Fruit fly (Drosophila melanogaster) whole organism, embryonic: ENCODE measurements around the gene stas.

Experiments used
- Bdp1 ChIP-seq: fragments of 200-800 bp; sonication (Bioruptor generic); optimal IDR thresholded peaks from 3 replicates; lab custom pipeline; 2016; ENCODE audit warnings: missing biosample characterization, missing genetic modification characterization
- CG10366 ChIP-seq: fragments of 200-800 bp; sonication (Bioruptor generic); IDR thresholded peaks from 2 replicates; pipeline ENCODE4 v1.3.6; 2022; ENCODE audit warnings: missing biosample characterization, missing genetic modification characterization
- CG11398 ChIP-seq: fragments of 200-800 bp; sonication (Bioruptor generic); optimal IDR thresholded peaks from 2 replicates; lab custom pipeline; 2016; ENCODE audit warnings: missing biosample characterization, missing genetic modification characterization
- CG12104 ChIP-seq: fragments of 200-800 bp; sonication (Bioruptor generic); optimal IDR thresholded peaks from 3 replicates; lab custom pipeline; 2016; ENCODE audit warnings: missing biosample characterization, missing genetic modification characterization
- CG12236 ChIP-seq: fragments of 200-800 bp; sonication (Bioruptor generic); optimal IDR thresholded peaks from 2 replicates; lab custom pipeline; 2016; ENCODE audit warnings: missing biosample characterization, missing genetic modification characterization
- CG12299 ChIP-seq: fragments of 200-800 bp; sonication (Bioruptor generic); optimal IDR thresholded peaks from 2 replicates; lab custom pipeline; 2018; ENCODE audit warnings: missing biosample characterization, mild to moderate bottlenecking, missing genetic modification characterization
- CG1529 ChIP-seq: fragments of 200-800 bp; sonication (Bioruptor generic); optimal IDR thresholded peaks from 3 replicates; lab custom pipeline; 2018; ENCODE audit warnings: missing biosample characterization, missing genetic modification characterization
- CG17361 ChIP-seq: fragments of 200-800 bp; sonication (Bioruptor generic); IDR thresholded peaks from 3 replicates; pipeline ENCODE4 v1.3.6; 2022; ENCODE audit warnings: missing biosample characterization, missing genetic modification characterization
- CG17802 ChIP-seq: fragments of 200-800 bp; sonication (Bioruptor generic); optimal IDR thresholded peaks from 2 replicates; lab custom pipeline; 2018; ENCODE audit warnings: missing biosample characterization, mild to moderate bottlenecking, missing genetic modification characterization, moderate library complexity
- CG17912 ChIP-seq: fragments of 200-800 bp; sonication (Bioruptor generic); optimal IDR thresholded peaks from 2 replicates; lab custom pipeline; 2018; ENCODE audit warnings: missing biosample characterization, mild to moderate bottlenecking, missing genetic modification characterization
- CG18011 ChIP-seq: fragments of 200-800 bp; sonication (Bioruptor generic); optimal IDR thresholded peaks from 2 replicates; lab custom pipeline; 2017; ENCODE audit warnings: missing biosample characterization, missing genetic modification characterization, mild to moderate bottlenecking, moderate library complexity, missing genotype
- CG18476 ChIP-seq: fragments of 200-800 bp; sonication (Bioruptor generic); optimal IDR thresholded peaks from 2 replicates; lab custom pipeline; 2016; ENCODE audit warnings: missing biosample characterization, mild to moderate bottlenecking, missing genetic modification characterization
- CG2202 ChIP-seq: fragments of 200-800 bp; sonication (Bioruptor generic); optimal IDR thresholded peaks from 2 replicates; lab custom pipeline; 2018; ENCODE audit warnings: missing biosample characterization, mild to moderate bottlenecking, missing genetic modification characterization
- CG34224 ChIP-seq: fragments of 200-800 bp; sonication (Bioruptor generic); IDR thresholded peaks from 3 replicates; pipeline ENCODE4 v1.3.6; 2022; ENCODE audit warnings: missing biosample characterization, missing genetic modification characterization; ENCODE audit not compliant: partially characterized antibody
- CG34376 ChIP-seq: fragments of 200-800 bp; sonication (Bioruptor generic); optimal IDR thresholded peaks from 2 replicates; lab custom pipeline; 2018; ENCODE audit warnings: missing biosample characterization, mild to moderate bottlenecking, missing genetic modification characterization
- CG42726 ChIP-seq: fragments of 200-800 bp; sonication (Bioruptor generic); IDR thresholded peaks from 2 replicates; pipeline ENCODE4 v1.3.6; 2022; ENCODE audit warnings: missing biosample characterization, missing genetic modification characterization; ENCODE audit not compliant: partially characterized antibody
- CG4404 ChIP-seq: fragments of 200-800 bp; sonication (Bioruptor generic); IDR thresholded peaks from 2 replicates; pipeline ENCODE4 v1.3.6; 2022; ENCODE audit warnings: missing biosample characterization, missing genetic modification characterization
- CG4424 ChIP-seq: fragments of 200-800 bp; sonication (Bioruptor generic); optimal IDR thresholded peaks from 3 replicates; lab custom pipeline; 2016; ENCODE audit warnings: missing biosample characterization, missing genetic modification characterization
- CG7357 ChIP-seq: fragments of 200-800 bp; sonication (Bioruptor generic); IDR thresholded peaks from 3 replicates; pipeline ENCODE4 v1.3.6; 2022; ENCODE audit warnings: missing biosample characterization, missing genetic modification characterization
- CG8478 ChIP-seq: fragments of >200 bp; optimal IDR thresholded peaks from 2 replicates; lab custom pipeline; 2018
- D ChIP-seq, 2 experiments: fragments of 200-800 bp in 1 of 2; fragments of >200 bp in 1 of 2; sonication (Bioruptor generic) in 1 of 2; optimal IDR thresholded peaks; 2 replicates in 1 of 2; 3 replicates in 1 of 2; lab custom pipeline; 2017; ENCODE audit warnings: mild to moderate bottlenecking in 1 of 2, missing biosample characterization in 1 of 2, missing genetic modification characterization in 1 of 2, missing genetic modification reagents in 1 of 2
- Deaf1 ChIP-seq: fragments of 200-800 bp; optimal IDR thresholded peaks from 3 replicates; lab custom pipeline; 2019; ENCODE audit warnings: missing biosample characterization, mild to moderate bottlenecking, missing genetic modification characterization, moderate library complexity
- Doc3 ChIP-seq: fragments of 200-800 bp; sonication (Bioruptor generic); IDR thresholded peaks from 3 replicates; pipeline ENCODE4 v1.3.6; 2022; ENCODE audit warnings: missing biosample characterization, missing genetic modification characterization; ENCODE audit not compliant: partially characterized antibody
- Drgx ChIP-seq: fragments of 200-800 bp; sonication (Bioruptor generic); IDR thresholded peaks from 2 replicates; pipeline ENCODE4 v1.3.6; 2022; ENCODE audit warnings: missing biosample characterization, missing genetic modification characterization
- E2f2 ChIP-seq: fragments of 200-800 bp; sonication (Bioruptor generic); IDR thresholded peaks from 2 replicates; pipeline ENCODE4 v1.3.6; 2022; ENCODE audit warnings: missing biosample characterization, missing genetic modification characterization
- Ets65A ChIP-seq: fragments of 200-800 bp; sonication (Bioruptor generic); peaks from one replicate; lab custom pipeline; 2016; ENCODE audit warnings: missing biosample characterization, missing genetic modification characterization
- Fer2 ChIP-seq: fragments of 200-800 bp; sonication (Bioruptor generic); optimal IDR thresholded peaks from 2 replicates; lab custom pipeline; 2018; ENCODE audit warnings: missing biosample characterization, mild to moderate bottlenecking, missing genetic modification characterization, moderate library complexity
- Hmr ChIP-seq: fragments of 200-800 bp; sonication (Bioruptor generic); optimal IDR thresholded peaks from 3 replicates; lab custom pipeline; 2017; ENCODE audit warnings: mild to moderate bottlenecking, missing biosample characterization, missing genetic modification reagents, missing genetic modification characterization
- Jarid2 ChIP-seq: fragments of 200-800 bp; sonication (Bioruptor generic); optimal IDR thresholded peaks from 3 replicates; lab custom pipeline; 2017; ENCODE audit warnings: mild to moderate bottlenecking, missing biosample characterization, missing genetic modification reagents, missing genetic modification characterization
- Mes4 ChIP-seq: fragments of 200-800 bp; sonication (Bioruptor generic); optimal IDR thresholded peaks from 2 replicates; lab custom pipeline; 2016; ENCODE audit warnings: missing biosample characterization, missing genetic modification characterization
- Mrtf ChIP-seq: fragments of 200-800 bp; sonication (Bioruptor generic); IDR thresholded peaks from 3 replicates; pipeline ENCODE4 v1.3.6; 2022; ENCODE audit warnings: missing biosample characterization, missing genetic modification characterization
- NK7.1 ChIP-seq: fragments of 200-800 bp; sonication (Bioruptor generic); optimal IDR thresholded peaks from 3 replicates; lab custom pipeline; 2016; ENCODE audit warnings: missing biosample characterization, missing genetic modification characterization
- Poxn ChIP-seq: fragments of 200-800 bp; sonication (Bioruptor generic); IDR thresholded peaks from 2 replicates; pipeline ENCODE4 v1.3.6; 2022; ENCODE audit warnings: missing biosample characterization, missing genetic modification characterization
- Scr ChIP-seq: fragments of 200-800 bp; sonication (Bioruptor generic); IDR thresholded peaks from 2 replicates; pipeline ENCODE4 v1.3.6; 2022; ENCODE audit warnings: missing biosample characterization, missing genetic modification characterization; ENCODE audit not compliant: partially characterized antibody
- Ssrp ChIP-seq: fragments of 200-800 bp; sonication (Bioruptor generic); optimal IDR thresholded peaks from 2 replicates; lab custom pipeline; 2018; ENCODE audit warnings: missing biosample characterization, mild to moderate bottlenecking, missing genetic modification characterization, moderate library complexity
- Tbp ChIP-seq: fragments of >200 bp; optimal IDR thresholded peaks from 2 replicates; lab custom pipeline; 2018; ENCODE audit warnings: missing biosample characterization, missing genetic modification characterization
- Xbp1 ChIP-seq: fragments of 200-800 bp; sonication (Bioruptor generic); optimal IDR thresholded peaks from 3 replicates; lab custom pipeline; 2016; ENCODE audit warnings: missing biosample characterization, mild to moderate bottlenecking, missing genetic modification characterization
- ap ChIP-seq: fragments of 200-800 bp; sonication (Bioruptor generic); IDR thresholded peaks from 2 replicates; pipeline ENCODE4 v1.3.6; 2022; ENCODE audit warnings: missing biosample characterization, missing genetic modification characterization
- cas ChIP-seq: fragments of 200-800 bp; sonication (Bioruptor generic); IDR thresholded peaks from 2 replicates; pipeline ENCODE4 v1.3.6; 2022; ENCODE audit warnings: missing biosample characterization, missing genetic modification characterization
- croc ChIP-seq: fragments of 200-800 bp; sonication (Bioruptor generic); conservative IDR thresholded peaks from 3 replicates; pipeline ENCODE4 v1.3.6; 2022; ENCODE audit warnings: missing biosample characterization, missing genetic modification characterization
- emc ChIP-seq: fragments of 200-800 bp; sonication (Bioruptor generic); optimal IDR thresholded peaks from 2 replicates; lab custom pipeline; 2016; ENCODE audit warnings: missing biosample characterization, missing genetic modification characterization
- gem ChIP-seq: fragments of 200-800 bp; sonication (Bioruptor generic); optimal IDR thresholded peaks from 2 replicates; lab custom pipeline; 2019; ENCODE audit warnings: missing biosample characterization, mild to moderate bottlenecking, missing genetic modification characterization, moderate library complexity
- grau ChIP-seq: fragments of 200-800 bp; optimal IDR thresholded peaks from 3 replicates; lab custom pipeline; 2019; ENCODE audit warnings: missing biosample characterization, mild to moderate bottlenecking, missing genetic modification characterization, moderate library complexity
- ind ChIP-seq: fragments of 200-800 bp; sonication (Bioruptor generic); optimal IDR thresholded peaks from 3 replicates; lab custom pipeline; 2016; ENCODE audit warnings: missing biosample characterization, missing genetic modification characterization
- lov ChIP-seq, 2 experiments: fragments of 200-800 bp in 1 of 2; fragments of >200 bp in 1 of 2; sonication (Bioruptor generic) in 1 of 2; IDR thresholded peaks in 1 of 2; optimal IDR thresholded peaks in 1 of 2; 2 replicates in 1 of 2; 3 replicates in 1 of 2; pipeline versions ENCODE4 v1.3.6 to Lab custom; 2017 to 2022; ENCODE audit warnings: missing biosample characterization in 1 of 2, missing genetic modification characterization in 1 of 2
- pb ChIP-seq: fragments of 200-800 bp; sonication (Bioruptor generic); optimal IDR thresholded peaks from 3 replicates; lab custom pipeline; 2016; ENCODE audit warnings: missing biosample characterization, missing genetic modification characterization
- peb ChIP-seq: fragments of 200-800 bp; sonication (Bioruptor generic); IDR thresholded peaks from 2 replicates; pipeline ENCODE4 v1.3.6; 2022; ENCODE audit warnings: missing biosample characterization, missing genetic modification characterization
- seq ChIP-seq: fragments of 200-800 bp; sonication (Bioruptor generic); IDR thresholded peaks from 2 replicates; pipeline ENCODE4 v1.3.6; 2022; ENCODE audit warnings: missing biosample characterization, missing genetic modification characterization
- tll ChIP-seq, 2 experiments: fragments of 200-800 bp in 1 of 2; fragments of >200 bp in 1 of 2; sonication (Bioruptor generic) in 1 of 2; optimal IDR thresholded peaks; 2 replicates each; lab custom pipeline; 2017 to 2019; ENCODE audit warnings: missing biosample characterization in 2 of 2, missing genetic modification characterization in 2 of 2, mild to moderate bottlenecking in 1 of 2, moderate library complexity in 1 of 2
- tup ChIP-seq: fragments of 200-800 bp; sonication (Bioruptor generic); optimal IDR thresholded peaks from 2 replicates; lab custom pipeline; 2016; ENCODE audit warnings: missing biosample characterization, mild to moderate bottlenecking, missing genetic modification characterization, moderate library complexity

Gene stas

DNA sequence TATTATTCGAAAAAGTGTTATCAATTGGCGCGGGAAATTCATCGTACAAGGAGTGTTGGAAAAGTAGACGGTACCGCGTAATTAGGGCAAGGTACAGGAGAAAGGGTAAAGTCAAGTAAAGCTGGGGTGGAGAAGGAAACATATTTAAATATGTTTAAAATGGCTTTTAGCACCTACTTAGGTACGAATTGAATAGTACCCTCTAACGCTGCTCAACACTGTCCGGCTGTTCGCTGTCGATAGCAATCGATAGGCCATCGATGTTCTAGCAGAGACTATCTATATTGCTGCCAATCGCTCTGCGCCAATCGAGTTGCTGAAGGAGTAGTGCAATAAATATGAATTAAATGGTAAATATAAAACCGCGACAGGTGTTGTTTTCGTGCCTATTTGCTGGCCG is 28.4 kb downstream of the stas start, which contains the start of gene X11L (continued):
- TF ChIP-seq Jarid2 (GFP tag; lab: Kevin White, UChicago) (no peak), emc (GFP tag; lab: Kevin White, UChicago) (peak; percentile 52), Scr (GFP tag; lab: Robert Waterston, UW) (peak; percentile 89), CG4424 (GFP tag; lab: Kevin White, UChicago) (peak; percentile 63), ap (GFP tag; lab: Robert Waterston, UW) (no peak), CG7357 (GFP tag; lab: Robert Waterston, UW) (peak; percentile 24; the same call in 1 of the 3 replicates), CG17912 (GFP tag; lab: Kevin White, UChicago) (no peak), CG11398 (GFP tag; lab: Kevin White, UChicago) (peak; percentile 34), Ssrp (tag; lab: Kevin White, UChicago) (peak; percentile 43), cas (GFP tag; lab: Robert Waterston, UW) (no peak), Fer2 (tag; lab: Kevin White, UChicago) (peak; percentile 16), E2f2 (peak; percentile 79), lov (optimal IDR thresholded peaks at IDR 0.05; lab: Kevin White, UChicago) (no peak), lov (GFP tag; IDR thresholded peaks at IDR 0.05; lab: Robert Waterston, UW) (no peak), Hmr (GFP tag; lab: Kevin White, UChicago) (no peak), CG12299 (no peak), Mes4 (GFP tag; lab: Kevin White, UChicago) (peak; percentile 57), CG10366 (GFP tag; lab: Robert Waterston, UW) (peak; percentile 63), CG1529 (GFP tag; lab: Kevin White, UChicago) (peak; percentile 1), Tbp (no peak), CG18476 (GFP tag; lab: Kevin White, UChicago) (peak; percentile 51), Xbp1 (peak; percentile 81), tup (GFP tag; lab: Kevin White, UChicago) (peak; percentile 68), CG8478 (lab: Kevin White, UChicago) (no peak), CG18011 (GFP tag; lab: Kevin White, UChicago) (peak; percentile 66), Bdp1 (GFP tag; lab: Kevin White, UChicago) (peak; percentile 70), CG12236 (peak; percentile 37), gem (no peak), CG34224 (GFP tag; lab: Robert Waterston, UW) (peak; percentile 86), CG34376 (GFP tag; lab: Kevin White, UChicago) (no peak), pb (GFP tag; lab: Kevin White, UChicago) (peak; percentile 55), CG42726 (GFP tag; lab: Robert Waterston, UW) (peak; percentile 90), Doc3 (GFP tag; lab: Robert Waterston, UW) (peak; percentile 76), Deaf1 (tag; lab: Kevin White, UChicago) (no peak), CG17361 (GFP tag; lab: Robert Waterston, UW) (no peak), seq (0 out of 2 replicates have a peak, but pooled peaks have one; percentile 24), Drgx (GFP tag; lab: Robert Waterston, UW) (peak; percentile 56; the same call in 1 of the 2 replicates), D (optimal IDR thresholded peaks at IDR 0.05; lab: Kevin White, UChicago) (no peak), D (GFP tag; optimal IDR thresholded peaks at IDR 0.05; lab: Kevin White, UChicago) (peak; percentile 26), croc (GFP tag; lab: Robert Waterston, UW) (no peak), grau (tag; lab: Kevin White, UChicago) (peak; percentile 61), Mrtf (GFP tag; lab: Robert Waterston, UW) (peak; percentile 53; the same call in 1 of the 3 replicates), CG12104 (GFP tag; lab: Kevin White, UChicago) (no peak), Ets65A (GFP tag; lab: Kevin White, UChicago) (peak; percentile 98), peb (peak; percentile 31; the same call in 1 of the 2 replicates), tll (GFP tag; optimal IDR thresholded peaks at IDR 0.05; lab: Kevin White, UChicago) (no peak), Poxn (no peak), CG4404 (GFP tag; lab: Robert Waterston, UW) (peak; percentile 41; the same call in 1 of the 2 replicates), ind (peak; percentile 77), CG2202 (tag; lab: Kevin White, UChicago) (peak; percentile 30), NK7.1 (GFP tag; lab: Kevin White, UChicago) (peak; percentile 31), CG17802 (tag; lab: Kevin White, UChicago) (no peak)
